Worm (Caenorhabditis elegans) whole organism, midembryonic: Measurements from ENCODE around the gene arrd-28.

Source experiments
- T22C8.4 ChIP-seq: fragments of 200-800 bp; sonication (Bioruptor generic); IDR thresholded peaks from 2 replicates; pipeline ENCODE4 v1.3.6; 2022; ENCODE audit warnings: missing genetic modification characterization, missing compliant biosample characterization
- cog-1 ChIP-seq: sonication (generic microtip); optimal IDR thresholded peaks from 2 replicates; lab custom pipeline; 2016; ENCODE audit warnings: missing genetic modification characterization, missing compliant biosample characterization
- flt-1 ChIP-seq: fragments of 200-800 bp; sonication (Bioruptor generic); IDR thresholded peaks from 2 replicates; pipeline ENCODE4 v1.3.6; 2022; ENCODE audit warnings: missing genetic modification characterization, missing compliant biosample characterization
- klf-2 ChIP-seq: fragments of 200-800 bp; sonication (Bioruptor generic); conservative IDR thresholded peaks from 2 replicates; pipeline ENCODE4 v1.3.6; 2022; ENCODE audit warnings: missing genetic modification reagents, missing genetic modification characterization, missing compliant biosample characterization
- med-1 ChIP-seq: sonication (generic microtip); optimal IDR thresholded peaks from 2 replicates; lab custom pipeline; 2017; ENCODE audit warnings: missing genetic modification characterization, mild to moderate bottlenecking, missing compliant biosample characterization, antibody characterized with exemption, missing genetic modification reagents; ENCODE audit not compliant: insufficient read depth
- ref-1 ChIP-seq: fragments of 200-800 bp; sonication (Bioruptor generic); conservative IDR thresholded peaks from 2 replicates; pipeline ENCODE4 v1.3.6; 2022; ENCODE audit warnings: missing genetic modification reagents, missing genetic modification characterization, missing compliant biosample characterization
- tab-1 ChIP-seq: fragments of 200-800 bp; sonication (Bioruptor generic); IDR thresholded peaks from 2 replicates; pipeline ENCODE4 v1.3.6; 2022; ENCODE audit warnings: missing genetic modification characterization, missing compliant biosample characterization

- TF ChIP-seq klf-2 (GFP tag; lab: Robert Waterston, UW), result no peak
- no peak for TF ChIP-seq flt-1 (GFP tag; lab: Robert Waterston, UW)
- TF ChIP-seq tab-1 (GFP tag; lab: Robert Waterston, UW), result no peak
- TF ChIP-seq med-1 (GFP tag; lab: Kevin White, UChicago), result no peak
- TF ChIP-seq cog-1 (tag; lab: Kevin White, UChicago), result no peak
- no peak for TF ChIP-seq ref-1 (GFP tag; lab: Robert Waterston, UW)
- TF ChIP-seq T22C8.4, result no peak
Observed at ce11 chrX:10176295-10176694, 7.5 kb upstream of the arrd-28 start, which contains the start of gene ncs-4.
